Worm (Caenorhabditis elegans) whole organism, L4 larva: ENCODE measurements around the gene C30E1.4.
"Not testable (repeated sequence)": the region's sequence is repeated elsewhere in the genome, so short reads cannot be mapped to it uniquely, and the experiment has no call there.

Experiments
- D1046.2 ChIP-seq: fragments of 200-800 bp; sonication (Bioruptor generic); IDR thresholded peaks from 2 replicates; pipeline ENCODE4 v1.3.6; 2022; ENCODE audit warnings: missing genetic modification characterization, missing compliant biosample characterization
- F44E2.7 ChIP-seq: fragments of 200-800 bp; sonication (Bioruptor generic); IDR thresholded peaks from 2 replicates; pipeline ENCODE4 v2.1.2; 2022; ENCODE audit warnings: missing genetic modification characterization, missing compliant biosample characterization
- T26A8.4 ChIP-seq: fragments of 200-800 bp; sonication (Bioruptor generic); IDR thresholded peaks from 2 replicates; pipeline ENCODE4 v1.3.6; 2022; ENCODE audit warnings: missing genetic modification characterization, missing compliant biosample characterization
- Y105C5A.15 ChIP-seq: fragments of 200-800 bp; sonication (Bioruptor generic); IDR thresholded peaks from 2 replicates; pipeline ENCODE4 v1.3.6; 2022; ENCODE audit warnings: missing genetic modification characterization, missing compliant biosample characterization
- Y48G9A.11 ChIP-seq: fragments of 200-800 bp; sonication (Bioruptor generic); IDR thresholded peaks from 2 replicates; pipeline ENCODE4 v1.3.6; 2022; ENCODE audit warnings: missing genetic modification reagents, missing genetic modification characterization, missing compliant biosample characterization
- Y75B8A.6 ChIP-seq: fragments of 200-800 bp; sonication (Bioruptor generic); IDR thresholded peaks from 2 replicates; pipeline ENCODE4 v1.3.6; 2022; ENCODE audit warnings: missing genetic modification reagents, missing genetic modification characterization, missing compliant biosample characterization
- arid-1 ChIP-seq: fragments of 200-800 bp; sonication (Bioruptor generic); conservative IDR thresholded peaks from 2 replicates; pipeline ENCODE4 v1.3.6; 2022; ENCODE audit warnings: missing genetic modification reagents, missing genetic modification characterization, missing compliant biosample characterization
- ceh-20 ChIP-seq: fragments of 200-800 bp; sonication (Bioruptor generic); IDR thresholded peaks from 2 replicates; pipeline ENCODE4 v1.3.6; 2022; ENCODE audit warnings: missing genetic modification reagents, missing genetic modification characterization, missing compliant biosample characterization
- ctbp-1 ChIP-seq: fragments of 200-800 bp; sonication (Bioruptor generic); IDR thresholded peaks from 2 replicates; pipeline ENCODE4 v1.3.6; 2022; ENCODE audit warnings: missing genetic modification reagents, missing genetic modification characterization, missing compliant biosample characterization
- daf-12 ChIP-seq: fragments of 150-350 bp; optimal IDR thresholded peaks from 2 replicates; lab custom pipeline; 2014; ENCODE audit warnings: missing biosample characterization, missing genetic modification reagents, missing genetic modification characterization
- dmd-6 ChIP-seq: fragments of 200-800 bp; sonication (Bioruptor generic); IDR thresholded peaks from 2 replicates; pipeline ENCODE4 v1.3.6; 2022; ENCODE audit warnings: missing genetic modification reagents, missing genetic modification characterization, missing compliant biosample characterization
- dmd-8 ChIP-seq: fragments of 200-800 bp; sonication (Bioruptor generic); IDR thresholded peaks from 2 replicates; pipeline ENCODE4 v1.3.6; 2022; ENCODE audit warnings: missing genetic modification characterization, missing compliant biosample characterization
- dmd-9 ChIP-seq: fragments of 200-800 bp; sonication (Bioruptor generic); IDR thresholded peaks from 2 replicates; pipeline ENCODE4 v1.3.6; 2022; ENCODE audit warnings: missing genetic modification reagents, missing genetic modification characterization, missing compliant biosample characterization
- hmg-1.1 ChIP-seq: fragments of 200-800 bp; sonication (Bioruptor generic); IDR thresholded peaks from 2 replicates; pipeline ENCODE4 v1.3.6; 2022; ENCODE audit warnings: missing genetic modification reagents, missing genetic modification characterization, missing compliant biosample characterization
- lim-7 ChIP-seq: fragments of 200-800 bp; sonication (Bioruptor generic); IDR thresholded peaks from 2 replicates; pipeline ENCODE4 v1.3.6; 2022; ENCODE audit warnings: missing genetic modification characterization, missing compliant biosample characterization
- madf-5 ChIP-seq, 2 experiments: fragments of 200-800 bp; sonication (Bioruptor generic); IDR thresholded peaks; 2 replicates each; pipeline ENCODE4 v1.3.6; 2022; ENCODE audit warnings: missing compliant biosample characterization in 2 of 2, missing genetic modification characterization in 2 of 2
- madf-9 ChIP-seq: fragments of 200-800 bp; sonication (Bioruptor generic); conservative IDR thresholded peaks from 2 replicates; pipeline ENCODE4 v1.3.6; 2022; ENCODE audit warnings: missing genetic modification reagents, missing genetic modification characterization, missing compliant biosample characterization
- mdt-29 ChIP-seq: fragments of 200-800 bp; sonication (Bioruptor generic); IDR thresholded peaks from 2 replicates; pipeline ENCODE4 v1.3.6; 2022; ENCODE audit warnings: missing genetic modification reagents, missing genetic modification characterization, missing compliant biosample characterization
- mes-2 ChIP-seq: sonication (generic microtip); optimal IDR thresholded peaks from 2 replicates; lab custom pipeline; 2016; ENCODE audit warnings: missing genotype, mild to moderate bottlenecking, missing genetic modification characterization, missing compliant biosample characterization; ENCODE audit not compliant: poor library complexity, severe bottlenecking
- nhr-28 ChIP-seq: fragments of 150-350 bp; optimal IDR thresholded peaks from 2 replicates; lab custom pipeline; 2014; ENCODE audit warnings: missing biosample characterization, missing genetic modification characterization
- nhr-41 ChIP-seq: fragments of 200-800 bp; sonication (Bioruptor generic); IDR thresholded peaks from 2 replicates; pipeline ENCODE4 v1.3.6; 2022; ENCODE audit warnings: missing genetic modification reagents, missing genetic modification characterization, missing compliant biosample characterization
- nhr-42 ChIP-seq: fragments of 200-800 bp; sonication (Bioruptor generic); IDR thresholded peaks from 2 replicates; pipeline ENCODE4 v1.3.6; 2022; ENCODE audit warnings: missing genetic modification characterization, missing compliant biosample characterization
- pha-4 ChIP-seq, 2 experiments: fragments of 150-350 bp in 1 of 2; fragments of 200-800 bp in 1 of 2; sonication (Bioruptor generic) in 1 of 2; IDR thresholded peaks in 1 of 2; optimal IDR thresholded peaks in 1 of 2; 2 replicates each; pipeline versions ENCODE4 v1.3.6 to Lab custom; 2014 to 2022; ENCODE audit warnings: missing genetic modification characterization in 2 of 2, missing genetic modification reagents in 2 of 2, missing biosample characterization in 1 of 2, missing compliant biosample characterization in 1 of 2
- php-3 ChIP-seq: fragments of 200-800 bp; sonication (Bioruptor generic); IDR thresholded peaks from 2 replicates; pipeline ENCODE4 v1.3.6; 2022; ENCODE audit warnings: missing genetic modification reagents, missing genetic modification characterization, missing compliant biosample characterization
- saeg-2 ChIP-seq: fragments of 200-800 bp; sonication (Bioruptor generic); IDR thresholded peaks from 2 replicates; pipeline ENCODE4 v1.3.6; 2022; ENCODE audit warnings: missing genetic modification reagents, missing genetic modification characterization, missing compliant biosample characterization
- snpc-1.2 ChIP-seq: fragments of 200-800 bp; sonication (Bioruptor generic); IDR thresholded peaks from 2 replicates; pipeline ENCODE4 v1.3.6; 2022; ENCODE audit warnings: missing genetic modification reagents, missing genetic modification characterization, missing compliant biosample characterization
- tag-97 ChIP-seq: fragments of 200-800 bp; sonication (Bioruptor generic); IDR thresholded peaks from 2 replicates; pipeline ENCODE4 v1.3.6; 2022; ENCODE audit warnings: missing genetic modification characterization, missing compliant biosample characterization
- tra-1 ChIP-seq: fragments of 200-800 bp; sonication (Bioruptor generic); IDR thresholded peaks from 2 replicates; pipeline ENCODE4 v1.3.6; 2022; ENCODE audit warnings: missing genetic modification reagents, missing genetic modification characterization, missing compliant biosample characterization
- vab-7 ChIP-seq: fragments of 200-800 bp; sonication (Bioruptor generic); IDR thresholded peaks from 2 replicates; pipeline ENCODE4 v1.3.6; 2022; ENCODE audit warnings: missing genetic modification reagents, missing genetic modification characterization, missing compliant biosample characterization
- zag-1 ChIP-seq: fragments of 150-350 bp; optimal IDR thresholded peaks from 2 replicates; lab custom pipeline; 2014; ENCODE audit warnings: missing biosample characterization, missing genetic modification characterization
- zfp-3 ChIP-seq: fragments of 200-800 bp; sonication (Bioruptor generic); conservative IDR thresholded peaks from 2 replicates; pipeline ENCODE4 v1.3.6; 2022; ENCODE audit warnings: missing genetic modification reagents, missing genetic modification characterization, missing compliant biosample characterization
- zip-11 ChIP-seq: fragments of 200-800 bp; sonication (Bioruptor generic); IDR thresholded peaks from 2 replicates; pipeline ENCODE4 v1.3.6; 2022; ENCODE audit warnings: missing genetic modification characterization, missing compliant biosample characterization

Gene C30E1.4

ce11 chrX:16931255-16932023 lies 7.7 kb downstream of the C30E1.4 start (continued):
- peak; percentile 70 for TF ChIP-seq ceh-20 (GFP tag; lab: Robert Waterston, UW)
- no peak for TF ChIP-seq nhr-28 (tag; lab: Kevin White, UChicago)
- TF ChIP-seq mes-2 (tag; lab: Kevin White, UChicago), result peak; percentile 78
- TF ChIP-seq daf-12 (tag; lab: Kevin White, UChicago), result no peak
- peak; percentile 81 for TF ChIP-seq pha-4 (GFP tag; IDR thresholded peaks at IDR 0.05; lab: Robert Waterston, UW)
- no peak for TF ChIP-seq pha-4 (tag; optimal IDR thresholded peaks at IDR 0.05; lab: Kevin White, UChicago)
- TF ChIP-seq zag-1 (tag; lab: Kevin White, UChicago), result no peak

ce11 chrX:16932339-16932738 lies 8.6 kb downstream of the C30E1.4 start:
- peak; percentile 87 for TF ChIP-seq mdt-29 (GFP tag; lab: Robert Waterston, UW)
- peak; percentile 78; the same call in 1 of the 2 replicates for TF ChIP-seq Y105C5A.15
- peak; percentile 80; the same call in 1 of the 2 replicates for TF ChIP-seq pha-4 (GFP tag; IDR thresholded peaks at IDR 0.05; lab: Robert Waterston, UW)
- TF ChIP-seq pha-4 (tag; optimal IDR thresholded peaks at IDR 0.05; lab: Kevin White, UChicago), result not testable (repeated sequence)
- peak; percentile 47 for TF ChIP-seq dmd-6 (GFP tag; lab: Robert Waterston, UW)
- TF ChIP-seq ctbp-1, result peak; percentile 88
- TF ChIP-seq php-3 (GFP tag; lab: Robert Waterston, UW), result peak; percentile 79
- TF ChIP-seq tag-97 (GFP tag; lab: Robert Waterston, UW), result peak; percentile 80; the same call in 1 of the 2 replicates
- peak; percentile 60; the same call in 1 of the 2 replicates for TF ChIP-seq lim-7
- peak; percentile 75 for TF ChIP-seq vab-7 (GFP tag; lab: Robert Waterston, UW)
- TF ChIP-seq madf-9 (GFP tag; lab: Robert Waterston, UW), result peak; percentile 66; the same call in 1 of the 2 replicates
- TF ChIP-seq dmd-9, result peak; percentile 70; the same call in 1 of the 2 replicates
- peak; percentile 73 for TF ChIP-seq nhr-41
- TF ChIP-seq saeg-2 (GFP tag; lab: Robert Waterston, UW), result peak; percentile 62; the same call in 1 of the 2 replicates
- TF ChIP-seq zip-11, result peak; percentile 50; the same call in 1 of the 2 replicates
- peak; percentile 81 for TF ChIP-seq dmd-8
- peak; percentile 59; the same call in 1 of the 2 replicates for TF ChIP-seq hmg-1.1 (GFP tag; lab: Robert Waterston, UW)
- peak; percentile 96 for TF ChIP-seq Y75B8A.6
- TF ChIP-seq F44E2.7, result 0 out of 2 replicates have a peak, but pooled peaks have one; percentile 3
- TF ChIP-seq arid-1 (GFP tag; lab: Robert Waterston, UW), result peak; percentile 69
- peak; percentile 80 for TF ChIP-seq T26A8.4
- peak; percentile 84 to 93 for TF ChIP-seq madf-5 (GFP tag; IDR thresholded peaks at IDR 0.05; lab: Robert Waterston, UW)
- peak; percentile 35 for TF ChIP-seq snpc-1.2
- peak; percentile 80 for TF ChIP-seq D1046.2 (GFP tag; lab: Robert Waterston, UW)
- peak; percentile 77 for TF ChIP-seq Y48G9A.11 (GFP tag; lab: Robert Waterston, UW)
- peak; percentile 75 for TF ChIP-seq nhr-42 (GFP tag; lab: Robert Waterston, UW)
- peak; percentile 87 for TF ChIP-seq tra-1 (GFP tag; lab: Robert Waterston, UW)
- peak; percentile 96 for TF ChIP-seq zfp-3 (GFP tag; lab: Robert Waterston, UW)

ce11 chrX:16934529-16934928 lies 10.8 kb downstream of the C30E1.4 start:
- TF ChIP-seq madf-5 (GFP tag; IDR thresholded peaks at IDR 0.05; lab: Robert Waterston, UW) (0 out of 4 replicates have a peak, but pooled peaks of 1 of the 2 experiments have one; percentile 73), Y75B8A.6 (peak; percentile 12), pha-4 (GFP tag; IDR thresholded peaks at IDR 0.05; lab: Robert Waterston, UW) (peak; percentile 35; the same call in 1 of the 2 replicates), zfp-3 (GFP tag; lab: Robert Waterston, UW) (peak; percentile 69)
- TF ChIP-seq pha-4 (tag; optimal IDR thresholded peaks at IDR 0.05; lab: Kevin White, UChicago), result not testable (repeated sequence)
